Fruit fly (Drosophila melanogaster): ENCODE data around the gene Sec61alpha.

DNA sequence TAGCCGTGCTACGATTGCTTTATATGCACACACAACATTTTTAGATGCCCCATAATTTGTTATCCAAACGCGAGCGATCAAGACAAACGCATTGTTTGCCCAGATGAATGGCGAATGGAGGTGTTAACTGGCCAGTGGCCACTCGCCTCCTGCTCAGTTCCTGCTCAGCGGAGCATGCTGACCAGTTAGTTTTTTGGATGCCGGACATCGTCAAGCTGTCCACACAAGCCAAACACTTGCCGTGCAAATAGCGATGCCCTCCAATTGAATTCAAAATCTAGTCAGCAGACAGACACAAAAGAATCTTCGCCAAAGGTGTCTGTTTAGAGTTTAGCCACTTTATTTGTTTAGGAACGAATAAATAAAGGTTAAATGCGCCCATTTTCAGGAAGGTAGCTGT lies 18.1 kb downstream of the Sec61alpha start:
- no peak for TF ChIP-seq pan (optimal IDR thresholded peaks at IDR 0.05)
- TF ChIP-seq usp (GFP tag; optimal IDR thresholded peaks at IDR 0.05) = no peak

Data from whole organism.